Fruit fly (Drosophila melanogaster) whole organism, embryonic: ENCODE results near the gene CG45072.

Source experiments
- Aef1 ChIP-seq: fragments of 200-800 bp; sonication (Bioruptor generic); IDR thresholded peaks from 3 replicates; pipeline ENCODE4 v1.3.6; 2022; ENCODE audit warnings: missing biosample characterization, missing genetic modification characterization
- B-H2 ChIP-seq: fragments of 200-800 bp; sonication (Bioruptor generic); optimal IDR thresholded peaks from 2 replicates; lab custom pipeline; 2018; ENCODE audit warnings: missing biosample characterization, mild to moderate bottlenecking, missing genetic modification characterization
- CG10267 ChIP-seq: fragments of 200-800 bp; sonication (Bioruptor generic); optimal IDR thresholded peaks from 2 replicates; lab custom pipeline; 2018; ENCODE audit warnings: missing biosample characterization, mild to moderate bottlenecking, missing genetic modification characterization, moderate library complexity
- CG11085 ChIP-seq: fragments of 200-800 bp; sonication (Bioruptor generic); IDR thresholded peaks from 2 replicates; pipeline ENCODE4 v1.3.6; 2022; ENCODE audit warnings: missing biosample characterization, missing genetic modification characterization
- CG13296 ChIP-seq: fragments of 200-800 bp; sonication (Bioruptor generic); optimal IDR thresholded peaks from 3 replicates; lab custom pipeline; 2018; ENCODE audit warnings: missing biosample characterization, mild to moderate bottlenecking, missing genetic modification characterization
- CG14860 ChIP-seq: fragments of 200-800 bp; sonication (Bioruptor generic); IDR thresholded peaks from 3 replicates; pipeline ENCODE4 v1.3.6; 2022; ENCODE audit warnings: missing biosample characterization, missing genetic modification characterization; ENCODE audit not compliant: partially characterized antibody
- CG16813 ChIP-seq: fragments of 200-800 bp; sonication (Bioruptor generic); IDR thresholded peaks from 3 replicates; pipeline ENCODE4 v1.3.6; 2022; ENCODE audit warnings: missing biosample characterization, missing genetic modification characterization; ENCODE audit not compliant: partially characterized antibody
- CG17568 ChIP-seq: fragments of 200-800 bp; sonication (Bioruptor generic); optimal IDR thresholded peaks from 2 replicates; lab custom pipeline; 2018; ENCODE audit warnings: missing biosample characterization, mild to moderate bottlenecking, missing genetic modification characterization, moderate library complexity
- CG17612 ChIP-seq: fragments of 200-800 bp; sonication (Bioruptor generic); IDR thresholded peaks from 2 replicates; pipeline ENCODE4 v1.3.6; 2022; ENCODE audit warnings: missing biosample characterization, missing genetic modification characterization
- CG2202 ChIP-seq: fragments of 200-800 bp; sonication (Bioruptor generic); optimal IDR thresholded peaks from 2 replicates; lab custom pipeline; 2018; ENCODE audit warnings: missing biosample characterization, mild to moderate bottlenecking, missing genetic modification characterization
- CG2678 ChIP-seq: fragments of 200-800 bp; sonication (Bioruptor generic); optimal IDR thresholded peaks from 3 replicates; lab custom pipeline; 2019; ENCODE audit warnings: missing biosample characterization, mild to moderate bottlenecking, missing genetic modification characterization, moderate library complexity
- CG3726 ChIP-seq: fragments of 200-800 bp; sonication (Bioruptor generic); IDR thresholded peaks from 3 replicates; pipeline ENCODE4, ENCODE4 v1.3.6; 2022; ENCODE audit warnings: missing biosample characterization, missing genetic modification characterization
- CG6683 ChIP-seq: fragments of 200-800 bp; sonication (Bioruptor generic); optimal IDR thresholded peaks from 2 replicates; lab custom pipeline; 2017; ENCODE audit warnings: missing biosample characterization, mild to moderate bottlenecking, missing genetic modification characterization, missing genetic modification reagents
- CG7372 ChIP-seq: fragments of 200-800 bp; sonication (Bioruptor generic); IDR thresholded peaks from 2 replicates; pipeline ENCODE4 v1.3.6; 2022; ENCODE audit warnings: missing biosample characterization, missing genetic modification characterization
- CG8290 ChIP-seq, 3 experiments: fragments of 200-800 bp; sonication (Bioruptor generic); optimal IDR thresholded peaks; 2 replicates each; lab custom pipeline; 2016 to 2019; ENCODE audit warnings: missing biosample characterization in 3 of 3, missing genetic modification characterization in 3 of 3, mild to moderate bottlenecking in 2 of 3, moderate library complexity in 1 of 3
- CG8359 ChIP-seq: fragments of 200-800 bp; sonication (Bioruptor generic); optimal IDR thresholded peaks from 2 replicates; lab custom pipeline; 2017; ENCODE audit warnings: missing biosample characterization, mild to moderate bottlenecking, missing genetic modification characterization, borderline replicate concordance
- Camta ChIP-seq: fragments of 200-800 bp; sonication (Bioruptor generic); optimal IDR thresholded peaks from 2 replicates; lab custom pipeline; 2016; ENCODE audit warnings: missing biosample characterization, missing genetic modification characterization
- CkIIα-i1 ChIP-seq: fragments of 200-800 bp; sonication (Bioruptor generic); IDR thresholded peaks from 2 replicates; pipeline ENCODE4 v1.3.6; 2022; ENCODE audit warnings: missing biosample characterization, missing genetic modification characterization
- CrebB ChIP-seq: fragments of 200-800 bp; sonication (Bioruptor generic); optimal IDR thresholded peaks from 3 replicates; lab custom pipeline; 2018; ENCODE audit warnings: missing biosample characterization, mild to moderate bottlenecking, missing genetic modification characterization
- Dad ChIP-seq: fragments of 200-800 bp; sonication (Bioruptor generic); optimal IDR thresholded peaks from 3 replicates; lab custom pipeline; 2016; ENCODE audit warnings: missing biosample characterization, missing genetic modification characterization
- Deaf1 ChIP-seq: fragments of 200-800 bp; optimal IDR thresholded peaks from 3 replicates; lab custom pipeline; 2019; ENCODE audit warnings: missing biosample characterization, mild to moderate bottlenecking, missing genetic modification characterization, moderate library complexity
- Dll ChIP-seq: fragments of 200-800 bp; sonication (Bioruptor generic); IDR thresholded peaks from 4 replicates; pipeline ENCODE4 v1.3.6; 2022; ENCODE audit warnings: missing biosample characterization, missing genetic modification characterization; ENCODE audit not compliant: partially characterized antibody
- HHEX ChIP-seq: fragments of 200-800 bp; sonication (Bioruptor generic); optimal IDR thresholded peaks from 3 replicates; lab custom pipeline; 2017; ENCODE audit warnings: missing biosample characterization, mild to moderate bottlenecking, missing genetic modification characterization, missing genetic modification reagents
- HLH54F ChIP-seq: fragments of 200-800 bp; sonication (Bioruptor generic); optimal IDR thresholded peaks from 3 replicates; lab custom pipeline; 2016; ENCODE audit warnings: missing biosample characterization, missing genetic modification characterization
- Hey ChIP-seq: fragments of 200-800 bp; sonication (Bioruptor generic); optimal IDR thresholded peaks from 3 replicates; lab custom pipeline; 2018; ENCODE audit warnings: missing biosample characterization, mild to moderate bottlenecking, missing genetic modification characterization
- Max ChIP-seq: fragments of 200-800 bp; sonication (Bioruptor generic); optimal IDR thresholded peaks from 2 replicates; lab custom pipeline; 2016; ENCODE audit warnings: missing biosample characterization, mild to moderate bottlenecking, missing genetic modification characterization
- Optix ChIP-seq: fragments of 200-800 bp; sonication (Bioruptor generic); IDR thresholded peaks from 3 replicates; pipeline ENCODE4 v1.3.6; 2022; ENCODE audit warnings: missing biosample characterization, missing genetic modification characterization
- Pdp1 ChIP-seq, 2 experiments: fragments of 200-800 bp; sonication (Bioruptor generic); optimal IDR thresholded peaks; 3 replicates each; lab custom pipeline; 2016; ENCODE audit warnings: missing biosample characterization in 2 of 2, missing genetic modification characterization in 2 of 2, mild to moderate bottlenecking in 1 of 2, moderate library complexity in 1 of 2
- Ssrp ChIP-seq: fragments of 200-800 bp; sonication (Bioruptor generic); optimal IDR thresholded peaks from 2 replicates; lab custom pipeline; 2018; ENCODE audit warnings: missing biosample characterization, mild to moderate bottlenecking, missing genetic modification characterization, moderate library complexity
- Trl ChIP-seq, 3 experiments: fragments of >200 bp in 2 of 3; fragments of 200-800 bp in 1 of 3; sonication (Bioruptor generic) in 1 of 3; optimal IDR thresholded peaks; 2 replicates in 1 of 3; 3 replicates in 2 of 3; lab custom pipeline; 2016 to 2017; ENCODE audit warnings: missing biosample characterization in 1 of 3, missing genetic modification characterization in 1 of 3
- al ChIP-seq: fragments of 200-800 bp; sonication (Bioruptor generic); IDR thresholded peaks from 2 replicates; pipeline ENCODE4 v1.3.6; 2022; ENCODE audit warnings: missing biosample characterization, missing genetic modification characterization
- cato ChIP-seq: fragments of 200-800 bp; sonication (Bioruptor generic); optimal IDR thresholded peaks from 2 replicates; lab custom pipeline; 2016; ENCODE audit warnings: missing biosample characterization, missing genetic modification characterization, borderline replicate concordance
- cg ChIP-seq: fragments of 200-800 bp; sonication (Bioruptor generic); optimal IDR thresholded peaks from 3 replicates; lab custom pipeline; 2019; ENCODE audit warnings: missing biosample characterization, mild to moderate bottlenecking, missing genetic modification characterization, moderate library complexity
- cwo ChIP-seq: fragments of 200-800 bp; sonication (Bioruptor generic); optimal IDR thresholded peaks from 3 replicates; lab custom pipeline; 2017; ENCODE audit warnings: missing biosample characterization, missing genetic modification characterization, mild to moderate bottlenecking, moderate library complexity, missing genetic modification reagents
- dan ChIP-seq: fragments of 200-800 bp; sonication (Bioruptor generic); IDR thresholded peaks from 2 replicates; pipeline ENCODE4 v1.3.6; 2022; ENCODE audit warnings: missing biosample characterization, missing genetic modification characterization
- danr ChIP-seq: fragments of 200-800 bp; sonication (Bioruptor generic); IDR thresholded peaks from 2 replicates; pipeline ENCODE4 v1.3.6; 2022; ENCODE audit warnings: missing biosample characterization, missing genetic modification characterization
- eve ChIP-seq, 2 experiments: fragments of >200 bp; optimal IDR thresholded peaks; 2 replicates each; lab custom pipeline; 2017; ENCODE audit warnings: missing biosample characterization in 2 of 2, missing genetic modification characterization in 2 of 2
- fd3F ChIP-seq: fragments of 200-800 bp; sonication (Bioruptor generic); optimal IDR thresholded peaks from 2 replicates; lab custom pipeline; 2018; ENCODE audit warnings: missing biosample characterization, mild to moderate bottlenecking, missing genetic modification characterization, moderate library complexity
- kah ChIP-seq: fragments of 200-800 bp; sonication (Bioruptor generic); optimal IDR thresholded peaks from 2 replicates; lab custom pipeline; 2018; ENCODE audit warnings: missing biosample characterization, mild to moderate bottlenecking, missing genetic modification characterization
- kay ChIP-seq: fragments of 200-800 bp; sonication (Bioruptor generic); optimal IDR thresholded peaks from 2 replicates; lab custom pipeline; 2016; ENCODE audit warnings: missing biosample characterization, missing genetic modification characterization
- lilli ChIP-seq: fragments of 200-800 bp; sonication (Bioruptor generic); optimal IDR thresholded peaks from 3 replicates; lab custom pipeline; 2016; ENCODE audit warnings: missing biosample characterization, missing genetic modification characterization
- lmd ChIP-seq: fragments of 200-800 bp; sonication (Bioruptor generic); IDR thresholded peaks from 2 replicates; pipeline ENCODE4 v1.3.6; 2022; ENCODE audit warnings: missing biosample characterization, missing genetic modification characterization
- nmo ChIP-seq: fragments of 200-800 bp; sonication (Bioruptor generic); optimal IDR thresholded peaks from 2 replicates; lab custom pipeline; 2018; ENCODE audit warnings: missing biosample characterization, mild to moderate bottlenecking, missing genetic modification characterization, moderate library complexity
- pros ChIP-seq: fragments of 200-800 bp; sonication (Bioruptor generic); optimal IDR thresholded peaks from 3 replicates; lab custom pipeline; 2019; ENCODE audit warnings: missing biosample characterization, mild to moderate bottlenecking, missing genetic modification characterization, moderate library complexity
- pzg ChIP-seq: fragments of 200-800 bp; sonication (Bioruptor generic); optimal IDR thresholded peaks from 3 replicates; lab custom pipeline; 2018; ENCODE audit warnings: missing biosample characterization, mild to moderate bottlenecking, missing genetic modification characterization, moderate library complexity
- repo ChIP-seq: fragments of 200-800 bp; sonication (Bioruptor generic); optimal IDR thresholded peaks from 2 replicates; lab custom pipeline; 2016; ENCODE audit warnings: missing biosample characterization, missing genetic modification characterization
- sd ChIP-seq: fragments of 200-800 bp; sonication (Bioruptor generic); optimal IDR thresholded peaks from 3 replicates; lab custom pipeline; 2018; ENCODE audit warnings: missing biosample characterization, mild to moderate bottlenecking, missing genetic modification characterization, moderate library complexity
- slp2 ChIP-seq: fragments of 200-800 bp; sonication (Bioruptor generic); optimal IDR thresholded peaks from 2 replicates; lab custom pipeline; 2016; ENCODE audit warnings: missing biosample characterization, missing genetic modification characterization
- tgo ChIP-seq: fragments of 200-800 bp; sonication (Bioruptor generic); IDR thresholded peaks from 3 replicates; pipeline ENCODE4 v1.3.6; 2022; ENCODE audit warnings: missing biosample characterization, missing genetic modification characterization
- wek ChIP-seq: fragments of 200-800 bp; sonication (Bioruptor generic); optimal IDR thresholded peaks from 3 replicates; lab custom pipeline; 2018; ENCODE audit warnings: missing biosample characterization, mild to moderate bottlenecking, missing genetic modification characterization, moderate library complexity

The CG45072 gene

dm6 chr3R:30106562-30106961 lies 16.5 kb downstream of the CG45072 start:
- TF ChIP-seq slp2 (GFP tag; lab: Kevin White, UChicago) (no peak), danr (no peak), HLH54F (GFP tag; lab: Kevin White, UChicago) (no peak), CG17612 (GFP tag; lab: Robert Waterston, UW) (no peak), al (no peak), CG6683 (GFP tag; lab: Kevin White, UChicago) (no peak), Max (GFP tag; lab: Kevin White, UChicago) (no peak), Aef1 (GFP tag; lab: Robert Waterston, UW) (no peak), wek (GFP tag; lab: Kevin White, UChicago) (no peak), nmo (GFP tag; lab: Kevin White, UChicago) (no peak), CrebB (no peak), CG8359 (no peak), CG16813 (GFP tag; lab: Robert Waterston, UW) (no peak), Dad (GFP tag; lab: Kevin White, UChicago) (no peak), CG17568 (GFP tag; lab: Kevin White, UChicago) (no peak), CG2678 (tag; lab: Kevin White, UChicago) (peak; percentile 41), CG2202 (tag; lab: Kevin White, UChicago) (no peak), CG13296 (no peak), B-H2 (GFP tag; lab: Kevin White, UChicago) (no peak), cwo (GFP tag; lab: Kevin White, UChicago) (peak; percentile 47), Dll (GFP tag; lab: Robert Waterston, UW) (no peak), HHEX (GFP tag; lab: Kevin White, UChicago) (no peak), Pdp1 (GFP tag; optimal IDR thresholded peaks at IDR 0.05; lab: Kevin White, UChicago) (peak in 1 of 2 experiments; percentile 71), CG8290 (GFP tag; optimal IDR thresholded peaks at IDR 0.05; lab: Kevin White, UChicago) (no peak), CG8290 (tag; optimal IDR thresholded peaks at IDR 0.05; lab: Kevin White, UChicago) (no peak), pros (GFP tag; lab: Kevin White, UChicago) (no peak), CG7372 (GFP tag; lab: Robert Waterston, UW) (no peak), Optix (GFP tag; lab: Robert Waterston, UW) (no peak), CkIIα-i1 (GFP tag; lab: Robert Waterston, UW) (no peak), tgo (no peak), CG3726 (GFP tag; lab: Robert Waterston, UW) (no peak), Ssrp (tag; lab: Kevin White, UChicago) (no peak), CG10267 (no peak), Trl (optimal IDR thresholded peaks at IDR 0.05; lab: Kevin White, UChicago) (no peak), Trl (GFP tag; optimal IDR thresholded peaks at IDR 0.05; lab: Kevin White, UChicago) (no peak), fd3F (GFP tag; lab: Kevin White, UChicago) (no peak), kay (no peak), lilli (GFP tag; lab: Kevin White, UChicago) (no peak), eve (GFP tag; optimal IDR thresholded peaks at IDR 0.05; lab: Kevin White, UChicago) (no peak), CG11085 (no peak), cato (GFP tag; lab: Kevin White, UChicago) (no peak), dan (no peak), cg (GFP tag; lab: Kevin White, UChicago) (no peak), kah (GFP tag; lab: Kevin White, UChicago) (no peak), lmd (no peak), pzg (GFP tag; lab: Kevin White, UChicago) (no peak), repo (GFP tag; lab: Kevin White, UChicago) (no peak), Deaf1 (no peak), sd (tag; lab: Kevin White, UChicago) (peak; percentile 92), CG14860 (GFP tag; lab: Robert Waterston, UW) (no peak), Camta (GFP tag; lab: Kevin White, UChicago) (no peak), Hey (peak; percentile 14)
